Fruit fly (Drosophila melanogaster) Kc167 (cell line): ENCODE results near the gene CG31917.

ENCODE experiments used
- h ChIP-seq: fragments of >200 bp; optimal IDR thresholded peaks from 3 replicates; lab custom pipeline; 2018; ENCODE audit warnings: missing external identifiers
- psq ChIP-seq: fragments of >200 bp; optimal IDR thresholded peaks from 2 replicates; lab custom pipeline; 2017; ENCODE audit warnings: missing external identifiers
- ttk ChIP-seq: sonication (Bioruptor generic); optimal IDR thresholded peaks from 2 replicates; lab custom pipeline; 2017; ENCODE audit warnings: missing external identifiers

dm6 chr2L:4996283-4996922 is 14.2 kb downstream of the CG31917 start:
- TF ChIP-seq ttk (lab: Kevin White, UChicago), result no peak
- TF ChIP-seq psq (lab: Kevin White, UChicago), result no peak
- no peak for TF ChIP-seq h (lab: Kevin White, UChicago)
